Worm (Caenorhabditis elegans): Measurements from ENCODE around the gene cisd-3.1.

DNA sequence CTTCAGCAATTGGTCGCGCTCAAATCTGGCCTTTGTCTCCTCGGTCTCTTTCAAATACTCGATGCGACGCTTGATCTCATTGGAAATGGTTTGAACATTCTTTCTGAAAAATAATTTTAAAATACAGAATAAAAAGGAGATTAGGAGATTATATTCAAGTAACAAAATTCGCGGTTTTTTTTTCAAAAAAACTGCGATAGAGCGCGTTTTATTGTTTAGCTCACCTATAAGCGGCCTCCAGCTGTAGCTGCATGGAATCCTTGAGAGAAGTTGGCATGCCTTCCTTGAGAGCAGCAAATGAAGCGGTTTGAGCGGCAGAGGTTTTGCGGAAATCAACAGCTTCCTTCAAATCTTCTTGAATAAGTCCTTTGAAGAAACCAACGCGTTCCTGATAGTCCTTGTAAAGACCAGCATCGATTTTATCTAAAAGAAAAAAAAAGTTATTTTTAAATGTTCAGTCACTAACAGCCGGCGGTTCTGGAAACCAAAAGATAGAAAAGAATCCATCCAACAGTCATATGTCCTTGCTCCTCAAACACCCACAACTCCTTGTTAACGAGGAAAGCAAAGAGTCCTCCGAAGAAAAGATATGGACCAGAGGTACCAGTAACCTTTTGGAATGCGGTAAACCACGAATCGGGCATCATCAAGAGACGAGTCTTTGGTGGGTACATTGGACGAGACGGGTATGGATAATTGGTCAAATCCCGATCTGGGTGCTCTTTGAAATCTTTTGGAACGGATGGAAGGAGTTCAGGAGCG, 52.3 kb downstream of the cisd-3.1 start:
- TF ChIP-seq cebp-2 (GFP tag; IDR thresholded peaks at IDR 0.05) (no peak), attf-5 (GFP tag; optimal IDR thresholded peaks at IDR 0.05) (no peak), F23B12.7 (tag; optimal IDR thresholded peaks at IDR 0.05; ENCODE audit: insufficient read depth) (no peak), snpc-4 (GFP tag; optimal IDR thresholded peaks at IDR 0.05) (no peak), snpc-4 (tag; optimal IDR thresholded peaks at IDR 0.05) (no peak), nfya-1 (tag; optimal IDR thresholded peaks at IDR 0.05; ENCODE audit: borderline replicate concordance, insufficient read depth) (no peak), unc-62 (GFP tag; optimal IDR thresholded peaks at IDR 0.05) (no peak), pha-4 (tag; optimal IDR thresholded peaks at IDR 0.05) (no peak), rpc-1 (optimal IDR thresholded peaks at IDR 0.05) (no peak), rpc-1 (tag; optimal IDR thresholded peaks at IDR 0.05) (no peak), snpc-1.3 (tag; optimal IDR thresholded peaks at IDR 0.05; ENCODE audit: insufficient read depth) (no peak), dpl-1 (GFP tag; optimal IDR thresholded peaks at IDR 0.05) (no peak)
